7 worm cellular contexts compared by ENCODE assay signal in genomic region chrII:14406117-14406935, ce11.
TF ChIP-seq lines count a peak whose summit lies in the region.

No protein-coding gene starts in this region.

TF ChIP-seq in whole organism, L1 larva, 84 proteins besides CTCF, POLR2A, EP300 and RAD21:
- no peak for TF ChIP-seq nhr-11 (tag; optimal IDR thresholded peaks at IDR 0.05; lab: Kevin White, UChicago)
- peak; percentile 68 for TF ChIP-seq mep-1 (tag; optimal IDR thresholded peaks at IDR 0.05; lab: Kevin White, UChicago)

TF ChIP-seq in whole organism, L2 larva, 48 proteins besides CTCF, POLR2A, EP300 and RAD21 (continues in another document):
- TF ChIP-seq unc-62 (GFP tag; optimal IDR thresholded peaks at IDR 0.05; lab: Kevin White, UChicago) = no peak
- no peak for TF ChIP-seq sma-3 (GFP tag; optimal IDR thresholded peaks at IDR 0.05; lab: Kevin White, UChicago)
- TF ChIP-seq C34F6.9 (tag; optimal IDR thresholded peaks at IDR 0.05; lab: Kevin White, UChicago) = peak; percentile 10
- TF ChIP-seq ceh-16 (tag; optimal IDR thresholded peaks at IDR 0.05; lab: Kevin White, UChicago) = no peak
- TF ChIP-seq skn-1 (tag; optimal IDR thresholded peaks at IDR 0.05; lab: Kevin White, UChicago) = no peak
- no peak for TF ChIP-seq nhr-77 (tag; optimal IDR thresholded peaks at IDR 0.05; lab: Kevin White, UChicago)
- TF ChIP-seq nhr-237 (tag; optimal IDR thresholded peaks at IDR 0.05; lab: Kevin White, UChicago) = no peak
- TF ChIP-seq zag-1 (tag; optimal IDR thresholded peaks at IDR 0.05; lab: Kevin White, UChicago) = no peak
- TF ChIP-seq unc-55 (GFP tag; optimal IDR thresholded peaks at IDR 0.05; lab: Kevin White, UChicago) = no peak
- no peak for TF ChIP-seq nhr-21 (tag; optimal IDR thresholded peaks at IDR 0.05; lab: Kevin White, UChicago)
- peak; percentile 93 for TF ChIP-seq ama-1 (optimal IDR thresholded peaks at IDR 0.05; lab: Kevin White, UChicago)
- TF ChIP-seq nhr-129 (tag; optimal IDR thresholded peaks at IDR 0.05; lab: Kevin White, UChicago) = no peak
- no peak for TF ChIP-seq mab-5 (tag; optimal IDR thresholded peaks at IDR 0.05; lab: Kevin White, UChicago)
- no peak for TF ChIP-seq R02D3.7 (tag; optimal IDR thresholded peaks at IDR 0.05; lab: Kevin White, UChicago)
- peak in 1 of 2 experiments; percentile 0 for TF ChIP-seq lsy-2 (tag; optimal IDR thresholded peaks at IDR 0.05; lab: Kevin White, UChicago)
- no peak for TF ChIP-seq Y55F3AM.14 (GFP tag; optimal IDR thresholded peaks at IDR 0.05; lab: Kevin White, UChicago)

TF ChIP-seq in whole organism, L3 larva, 47 proteins besides CTCF, POLR2A, EP300 and RAD21 (continues in another document):
- TF ChIP-seq nhr-28 (tag; optimal IDR thresholded peaks at IDR 0.05; lab: Kevin White, UChicago) (no peak), lin-39 (tag; optimal IDR thresholded peaks at IDR 0.05; lab: Kevin White, UChicago) (no peak), skn-1 (tag; optimal IDR thresholded peaks at IDR 0.05; lab: Kevin White, UChicago) (no peak), egl-5 (tag; optimal IDR thresholded peaks at IDR 0.05; lab: Kevin White, UChicago) (peak; percentile 0), fkh-2 (tag; optimal IDR thresholded peaks at IDR 0.05; lab: Kevin White, UChicago) (no peak), pqm-1 (tag; optimal IDR thresholded peaks at IDR 0.05; lab: Kevin White, UChicago) (no peak), ama-1 (optimal IDR thresholded peaks at IDR 0.05; lab: Kevin White, UChicago) (peak; percentile 91), ztf-11 (tag; optimal IDR thresholded peaks at IDR 0.05; lab: Kevin White, UChicago) (no peak), nhr-237 (tag; optimal IDR thresholded peaks at IDR 0.05; lab: Kevin White, UChicago) (no peak), nfya-1 (tag; optimal IDR thresholded peaks at IDR 0.05; lab: Kevin White, UChicago; ENCODE audit: insufficient read depth) (peak; percentile 42), nhr-25 (tag; optimal IDR thresholded peaks at IDR 0.05; lab: Kevin White, UChicago) (peak; percentile 47), hmg-11 (tag; optimal IDR thresholded peaks at IDR 0.05; lab: Kevin White, UChicago) (no peak), nhr-12 (tag; optimal IDR thresholded peaks at IDR 0.05; lab: Kevin White, UChicago) (no peak), eor-1 (tag; optimal IDR thresholded peaks at IDR 0.05; lab: Kevin White, UChicago) (no peak), nhr-11 (tag; optimal IDR thresholded peaks at IDR 0.05; lab: Kevin White, UChicago) (no peak), tbx-2 (tag; optimal IDR thresholded peaks at IDR 0.05; lab: Kevin White, UChicago) (peak; percentile 1)

TF ChIP-seq in whole organism, L4 larva, 104 proteins besides CTCF, POLR2A, EP300 and RAD21 (continues in another document):
- peak; percentile 67; the same call in 1 of the 2 replicates for TF ChIP-seq set-16 (GFP tag; IDR thresholded peaks at IDR 0.05; lab: Robert Waterston, UW)
- no peak for TF ChIP-seq fkh-10 (GFP tag; optimal IDR thresholded peaks at IDR 0.05; lab: Kevin White, UChicago)
- TF ChIP-seq lin-13 (GFP tag; optimal IDR thresholded peaks at IDR 0.05; lab: Kevin White, UChicago) = no peak
- peak; percentile 7 for TF ChIP-seq duxl-1 (tag; optimal IDR thresholded peaks at IDR 0.05; lab: Kevin White, UChicago; ENCODE audit: poor library complexity)
- TF ChIP-seq unc-62 (GFP tag; optimal IDR thresholded peaks at IDR 0.05 in 1 of 2; lab: Kevin White, UChicago) = peak in 1 of 2 experiments; percentile 61
- no peak for TF ChIP-seq unc-62 (tag; optimal IDR thresholded peaks at IDR 0.05; lab: Kevin White, UChicago)
- TF ChIP-seq Y105C5A.15 (GFP tag; IDR thresholded peaks at IDR 0.05; lab: Robert Waterston, UW) = no peak
- TF ChIP-seq daf-19 (GFP tag; conservative IDR thresholded peaks at IDR 0.05; lab: Robert Waterston, UW) = 0 out of 2 replicates have a peak, but pooled peaks have one; percentile 11
- no peak for TF ChIP-seq rbr-2 (tag; optimal IDR thresholded peaks at IDR 0.05; lab: Kevin White, UChicago)
- peak; percentile 88 for TF ChIP-seq aha-1 (tag; lab: Kevin White, UChicago)
- TF ChIP-seq mxl-3 (GFP tag; optimal IDR thresholded peaks at IDR 0.05; lab: Kevin White, UChicago) = no peak
- peak in 1 of 2 experiments; percentile 11 for TF ChIP-seq lsy-2 (tag; optimal IDR thresholded peaks at IDR 0.05; lab: Kevin White, UChicago)
- no peak; the same call in 1 of the 2 replicates for TF ChIP-seq pha-4 (GFP tag; IDR thresholded peaks at IDR 0.05; lab: Robert Waterston, UW)
- TF ChIP-seq pha-4 (tag; optimal IDR thresholded peaks at IDR 0.05; lab: Kevin White, UChicago) = peak; percentile 83
- TF ChIP-seq nhr-28 (tag; optimal IDR thresholded peaks at IDR 0.05; lab: Kevin White, UChicago) = peak; percentile 0

TF ChIP-seq in whole organism, early embryonic, 17 proteins besides CTCF, POLR2A, EP300 and RAD21:
- TF ChIP-seq scrt-1 (GFP tag; IDR thresholded peaks at IDR 0.05; lab: Robert Waterston, UW) = no peak
- TF ChIP-seq tbx-11 (GFP tag; IDR thresholded peaks at IDR 0.05; lab: Robert Waterston, UW) = no peak
- TF ChIP-seq ceh-13 (GFP tag; optimal IDR thresholded peaks at IDR 0.05; lab: Kevin White, UChicago) = no peak
- peak; percentile 83 for TF ChIP-seq ama-1 (optimal IDR thresholded peaks at IDR 0.05; lab: Kevin White, UChicago)
- no peak for TF ChIP-seq B0310.2 (tag; optimal IDR thresholded peaks at IDR 0.05; lab: Kevin White, UChicago)
- TF ChIP-seq hmg-4 (GFP tag; optimal IDR thresholded peaks at IDR 0.05; lab: Kevin White, UChicago) = no peak
- TF ChIP-seq hnd-1 (tag; optimal IDR thresholded peaks at IDR 0.05; lab: Kevin White, UChicago) = no peak
- no peak for TF ChIP-seq aly-1 (tag; optimal IDR thresholded peaks at IDR 0.05; lab: Kevin White, UChicago)
- no peak for TF ChIP-seq flt-1 (GFP tag; IDR thresholded peaks at IDR 0.05; lab: Robert Waterston, UW)
- TF ChIP-seq ceh-36 (tag; optimal IDR thresholded peaks at IDR 0.05; lab: Kevin White, UChicago) = no peak
- TF ChIP-seq tra-4 (tag; optimal IDR thresholded peaks at IDR 0.05; lab: Kevin White, UChicago) = no peak
- peak; percentile 36; the same call in 1 of the 2 replicates for TF ChIP-seq sea-1 (GFP tag; conservative IDR thresholded peaks at IDR 0.05; lab: Robert Waterston, UW)

TF ChIP-seq in whole organism, late embryonic, 69 proteins besides CTCF, POLR2A, EP300 and RAD21:
- no peak for TF ChIP-seq nhr-11 (tag; optimal IDR thresholded peaks at IDR 0.05; lab: Kevin White, UChicago)
- TF ChIP-seq pat-9 (tag; optimal IDR thresholded peaks at IDR 0.05; lab: Kevin White, UChicago) = no peak
- no peak for TF ChIP-seq pqm-1 (tag; optimal IDR thresholded peaks at IDR 0.05; lab: Kevin White, UChicago)
- no peak for TF ChIP-seq unc-3 (GFP tag; conservative IDR thresholded peaks at IDR 0.05; lab: Robert Waterston, UW)
- no peak for TF ChIP-seq unc-3 (tag; optimal IDR thresholded peaks at IDR 0.05; lab: Kevin White, UChicago)
- no peak for TF ChIP-seq ceh-6 (GFP tag; optimal IDR thresholded peaks at IDR 0.05; lab: Kevin White, UChicago)
- TF ChIP-seq ceh-34 (tag; optimal IDR thresholded peaks at IDR 0.05; lab: Kevin White, UChicago) = peak; percentile 3
- TF ChIP-seq fkh-6 (tag; optimal IDR thresholded peaks at IDR 0.05; lab: Kevin White, UChicago) = peak; percentile 56
- TF ChIP-seq rnt-1 (tag; optimal IDR thresholded peaks at IDR 0.05; lab: Kevin White, UChicago) = no peak
- TF ChIP-seq unc-42 (tag; optimal IDR thresholded peaks at IDR 0.05; lab: Kevin White, UChicago) = no peak
- no peak for TF ChIP-seq lim-6 (tag; optimal IDR thresholded peaks at IDR 0.05; lab: Kevin White, UChicago)
- peak; percentile 52 for TF ChIP-seq sdc-2 (tag; optimal IDR thresholded peaks at IDR 0.05; lab: Kevin White, UChicago)
- TF ChIP-seq pha-4 (tag; optimal IDR thresholded peaks at IDR 0.05; lab: Kevin White, UChicago) = no peak

TF ChIP-seq in whole organism, young adult, 124 proteins besides CTCF, POLR2A, EP300 and RAD21:
- TF ChIP-seq lin-40 (tag; optimal IDR thresholded peaks at IDR 0.05; lab: Kevin White, UChicago) (no peak), die-1 (tag; optimal IDR thresholded peaks at IDR 0.05; lab: Kevin White, UChicago) (no peak), T26A5.8 (tag; optimal IDR thresholded peaks at IDR 0.05; lab: Kevin White, UChicago) (no peak), ceh-100 (GFP tag; IDR thresholded peaks at IDR 0.05; lab: Robert Waterston, UW) (no peak), F22D6.2 (tag; optimal IDR thresholded peaks at IDR 0.05; lab: Kevin White, UChicago) (no peak), F10E7.11 (tag; optimal IDR thresholded peaks at IDR 0.05; lab: Kevin White, UChicago) (peak; percentile 24), ceh-79 (tag; optimal IDR thresholded peaks at IDR 0.05; lab: Kevin White, UChicago) (no peak), Y53G8AR.9 (GFP tag; conservative IDR thresholded peaks at IDR 0.05; lab: Robert Waterston, UW) (no peak), lin-35 (GFP tag; optimal IDR thresholded peaks at IDR 0.05; lab: Kevin White, UChicago) (no peak), ztf-6 (GFP tag; IDR thresholded peaks at IDR 0.05; lab: Robert Waterston, UW) (no peak), F37B4.10 (GFP tag; IDR thresholded peaks at IDR 0.05; lab: Robert Waterston, UW) (no peak), aptf-2 (GFP tag; conservative IDR thresholded peaks at IDR 0.05; lab: Robert Waterston, UW) (no peak), ama-1 (optimal IDR thresholded peaks at IDR 0.05; lab: Kevin White, UChicago) (peak; percentile 40), ama-1 (GFP tag; optimal IDR thresholded peaks at IDR 0.05; lab: Kevin White, UChicago) (no peak), zfh-2 (GFP tag; conservative IDR thresholded peaks at IDR 0.05; lab: Robert Waterston, UW) (peak; percentile 75), hsf-1 (GFP tag; IDR thresholded peaks at IDR 0.05; lab: Robert Waterston, UW) (no peak), sdz-38 (tag; optimal IDR thresholded peaks at IDR 0.05; lab: Kevin White, UChicago) (no peak), K12H6.12 (tag; optimal IDR thresholded peaks at IDR 0.05; lab: Kevin White, UChicago) (no peak), mes-4 (tag; optimal IDR thresholded peaks at IDR 0.05; lab: Kevin White, UChicago) (no peak), nhr-27 (tag; optimal IDR thresholded peaks at IDR 0.05; lab: Kevin White, UChicago) (no peak)
